Worm (Caenorhabditis elegans) whole organism, L1 larva: ENCODE results near the gene acs-7.

Experiments
- C04F5.9 ChIP-seq: sonication (generic microtip); optimal IDR thresholded peaks from 2 replicates; lab custom pipeline; 2016; ENCODE audit warnings: missing genetic modification characterization, missing compliant biosample characterization
- C16A3.4 ChIP-seq: fragments of 150-350 bp; optimal IDR thresholded peaks from 2 replicates; lab custom pipeline; 2014; ENCODE audit warnings: missing biosample characterization, missing genetic modification characterization
- F16B12.6 ChIP-seq: fragments of 150-350 bp; optimal IDR thresholded peaks from 2 replicates; lab custom pipeline; 2014; ENCODE audit warnings: missing biosample characterization, missing genetic modification characterization
- Y116A8C.19 ChIP-seq: sonication (generic microtip); optimal IDR thresholded peaks from 2 replicates; lab custom pipeline; 2016; ENCODE audit warnings: missing compliant biosample characterization, missing genetic modification characterization, borderline replicate concordance
- aha-1 ChIP-seq: fragments of 150-350 bp; optimal IDR thresholded peaks from 2 replicates; lab custom pipeline; 2014; ENCODE audit warnings: missing biosample characterization, missing genetic modification characterization
- ceh-8 ChIP-seq: fragments of 200-800 bp; sonication (Bioruptor generic); optimal IDR thresholded peaks from 2 replicates; lab custom pipeline; 2018; ENCODE audit warnings: mild to moderate bottlenecking, missing genetic modification characterization, moderate library complexity, missing compliant biosample characterization
- ceh-90 ChIP-seq: sonication (generic microtip); optimal IDR thresholded peaks from 2 replicates; lab custom pipeline; 2016; ENCODE audit warnings: missing genetic modification characterization, missing compliant biosample characterization
- ces-1 ChIP-seq: fragments of 150-350 bp; optimal IDR thresholded peaks from 2 replicates; lab custom pipeline; 2014; ENCODE audit warnings: missing biosample characterization, missing genetic modification reagents, missing genetic modification characterization
- dpl-1 ChIP-seq, 3 experiments: fragments of 150-350 bp in 2 of 3; sonication (generic microtip) in 1 of 3; optimal IDR thresholded peaks; 2 replicates each; lab custom pipeline; 2014 to 2017; ENCODE audit warnings: missing biosample characterization in 3 of 3, missing genetic modification characterization in 3 of 3, missing genetic modification reagents in 3 of 3
- efl-1 ChIP-seq, 4 experiments: fragments of 150-350 bp; optimal IDR thresholded peaks in 3 of 4; peaks in 1 of 4; 1 replicate in 1 of 4; 2 replicates in 3 of 4; lab custom pipeline; 2014; ENCODE audit warnings: missing biosample characterization in 2 of 4, missing genetic modification characterization in 2 of 4, missing genetic modification reagents in 2 of 4
- efl-3 ChIP-seq: fragments of 200-800 bp; sonication (Bioruptor generic); optimal IDR thresholded peaks from 2 replicates; lab custom pipeline; 2018; ENCODE audit warnings: mild to moderate bottlenecking, missing genetic modification characterization, missing compliant biosample characterization
- egl-13 ChIP-seq: sonication (generic microtip); optimal IDR thresholded peaks from 2 replicates; lab custom pipeline; 2016; ENCODE audit warnings: missing genotype, missing genetic modification reagents, missing genetic modification characterization, missing compliant biosample characterization
- egl-27 ChIP-seq, 2 experiments: fragments of 150-350 bp in 1 of 2; sonication (generic microtip); optimal IDR thresholded peaks; 3 replicates each; lab custom pipeline; 2017 to 2018; ENCODE audit warnings: missing biosample characterization in 2 of 2, missing genetic modification characterization in 2 of 2, missing genetic modification reagents in 2 of 2
- elt-2 ChIP-seq: sonication (generic microtip); optimal IDR thresholded peaks from 2 replicates; lab custom pipeline; 2016; ENCODE audit warnings: missing genetic modification characterization, mild to moderate bottlenecking, inconsistent platforms, missing compliant biosample characterization, missing genetic modification reagents
- elt-3 ChIP-seq, 6 experiments: fragments of 150-350 bp in 1 of 6; sonication (generic microtip); optimal IDR thresholded peaks; 2 replicates each; lab custom pipeline; 2017 to 2018; ENCODE audit warnings: missing biosample characterization in 6 of 6, missing genetic modification characterization in 6 of 6, inconsistent platforms in 1 of 6
- ets-5 ChIP-seq: fragments of 200-800 bp; sonication (Bioruptor generic); IDR thresholded peaks from 2 replicates; pipeline ENCODE4 v1.3.6; 2022; ENCODE audit warnings: missing genetic modification characterization, missing compliant biosample characterization
- fkh-10 ChIP-seq: sonication (generic microtip); optimal IDR thresholded peaks from 2 replicates; lab custom pipeline; 2017; ENCODE audit warnings: missing biosample characterization, missing genetic modification reagents, missing genetic modification characterization
- hlh-17 ChIP-seq: fragments of 200-800 bp; sonication (Bioruptor generic); optimal IDR thresholded peaks from 2 replicates; lab custom pipeline; 2018; ENCODE audit warnings: missing genetic modification characterization, mild to moderate bottlenecking, missing compliant biosample characterization, moderate library complexity, borderline replicate concordance
- hlh-4 ChIP-seq: sonication (generic microtip); optimal IDR thresholded peaks from 2 replicates; lab custom pipeline; 2016; ENCODE audit warnings: mild to moderate bottlenecking, missing genetic modification characterization, missing compliant biosample characterization
- hpl-2 ChIP-seq: fragments of 150-350 bp; optimal IDR thresholded peaks from 2 replicates; lab custom pipeline; 2014; ENCODE audit warnings: missing biosample characterization, missing genetic modification reagents, missing genetic modification characterization
- isw-1 ChIP-seq: fragments of 200-800 bp; sonication (Bioruptor generic); IDR thresholded peaks from 2 replicates; pipeline ENCODE4 v1.3.6; 2022; ENCODE audit warnings: missing genetic modification characterization, missing compliant biosample characterization
- lin-13 ChIP-seq: fragments of 150-350 bp; optimal IDR thresholded peaks from 2 replicates; lab custom pipeline; 2014; ENCODE audit warnings: missing biosample characterization, missing genetic modification reagents, missing genetic modification characterization
- lin-14 ChIP-seq: fragments of 200-800 bp; sonication (Bioruptor generic); optimal IDR thresholded peaks from 2 replicates; lab custom pipeline; 2018; ENCODE audit warnings: mild to moderate bottlenecking, missing genetic modification characterization, moderate library complexity, missing compliant biosample characterization
- lin-15B ChIP-seq: fragments of 150-350 bp; sonication (generic microtip); optimal IDR thresholded peaks from 3 replicates; lab custom pipeline; 2014; ENCODE audit warnings: missing biosample characterization, missing genetic modification characterization
- lin-35 ChIP-seq, 2 experiments: fragments of 150-350 bp; optimal IDR thresholded peaks; 2 replicates each; lab custom pipeline; 2014; ENCODE audit warnings: missing biosample characterization in 2 of 2, missing genetic modification characterization in 2 of 2, missing genetic modification reagents in 2 of 2
- lin-39 ChIP-seq: fragments of 150-350 bp; optimal IDR thresholded peaks from 2 replicates; lab custom pipeline; 2014; ENCODE audit warnings: missing biosample characterization, missing genetic modification reagents, missing genetic modification characterization
- lir-3 ChIP-seq: sonication (generic microtip); optimal IDR thresholded peaks from 2 replicates; lab custom pipeline; 2016; ENCODE audit warnings: mild to moderate bottlenecking, missing genetic modification characterization, moderate library complexity, missing compliant biosample characterization; ENCODE audit not compliant: poor library complexity
- mab-9 ChIP-seq: fragments of 200-800 bp; sonication (Bioruptor generic); IDR thresholded peaks from 2 replicates; pipeline ENCODE4 v1.3.6; 2022; ENCODE audit warnings: missing genetic modification reagents, missing genetic modification characterization, missing compliant biosample characterization
- mef-2 ChIP-seq: fragments of 150-350 bp; optimal IDR thresholded peaks from 2 replicates; lab custom pipeline; 2014; ENCODE audit warnings: missing biosample characterization, missing genetic modification characterization
- mep-1 ChIP-seq: fragments of 150-350 bp; optimal IDR thresholded peaks from 2 replicates; lab custom pipeline; 2014; ENCODE audit warnings: missing biosample characterization, missing genetic modification characterization
- nhr-11 ChIP-seq: fragments of 150-350 bp; optimal IDR thresholded peaks from 2 replicates; lab custom pipeline; 2014; ENCODE audit warnings: missing biosample characterization, missing genetic modification characterization
- nhr-12 ChIP-seq: sonication (generic microtip); optimal IDR thresholded peaks from 2 replicates; lab custom pipeline; 2017; ENCODE audit warnings: missing biosample characterization, missing genetic modification characterization
- nhr-20 ChIP-seq: sonication (generic microtip); optimal IDR thresholded peaks from 2 replicates; lab custom pipeline; 2016; ENCODE audit warnings: mild to moderate bottlenecking, missing genetic modification characterization, missing compliant biosample characterization
- nhr-237 ChIP-seq: fragments of 150-350 bp; optimal IDR thresholded peaks from 2 replicates; lab custom pipeline; 2014; ENCODE audit warnings: missing biosample characterization, missing genetic modification characterization
- nhr-28 ChIP-seq: fragments of 150-350 bp; optimal IDR thresholded peaks from 2 replicates; lab custom pipeline; 2014; ENCODE audit warnings: missing biosample characterization, missing genetic modification characterization
- nhr-71 ChIP-seq: sonication (generic microtip); optimal IDR thresholded peaks from 2 replicates; lab custom pipeline; 2016; ENCODE audit warnings: mild to moderate bottlenecking, missing genetic modification characterization, moderate library complexity, missing compliant biosample characterization
- nhr-76 ChIP-seq: sonication (generic microtip); optimal IDR thresholded peaks from 2 replicates; lab custom pipeline; 2017; ENCODE audit warnings: missing biosample characterization, missing genetic modification characterization
- nhr-77 ChIP-seq: fragments of 150-350 bp; optimal IDR thresholded peaks from 2 replicates; lab custom pipeline; 2014; ENCODE audit warnings: missing biosample characterization, missing genetic modification characterization
- nhr-84 ChIP-seq: sonication (generic microtip); optimal IDR thresholded peaks from 2 replicates; lab custom pipeline; 2017; ENCODE audit warnings: missing biosample characterization, missing genetic modification characterization
- nhr-90 ChIP-seq: sonication (generic microtip); optimal IDR thresholded peaks from 2 replicates; lab custom pipeline; 2016; ENCODE audit warnings: mild to moderate bottlenecking, missing genetic modification characterization, missing compliant biosample characterization; ENCODE audit not compliant: poor library complexity
- pag-3 ChIP-seq: sonication (generic microtip); optimal IDR thresholded peaks from 2 replicates; lab custom pipeline; 2017; ENCODE audit warnings: missing genetic modification characterization, mild to moderate bottlenecking, missing compliant biosample characterization, antibody characterized with exemption, borderline replicate concordance; ENCODE audit not compliant: insufficient read depth
- pax-3 ChIP-seq: fragments of 200-800 bp; sonication (Bioruptor generic); optimal IDR thresholded peaks from 2 replicates; lab custom pipeline; 2018; ENCODE audit warnings: mild to moderate bottlenecking, missing genetic modification characterization, moderate library complexity, missing compliant biosample characterization
- pqm-1 ChIP-seq: sonication (generic microtip); optimal IDR thresholded peaks from 3 replicates; lab custom pipeline; 2017; ENCODE audit warnings: missing biosample characterization, missing genetic modification characterization
- snpc-4 ChIP-seq: fragments of 150-350 bp; optimal IDR thresholded peaks from 2 replicates; lab custom pipeline; 2014; ENCODE audit warnings: missing biosample characterization, missing genetic modification characterization
- snu-23 ChIP-seq: sonication (generic microtip); optimal IDR thresholded peaks from 2 replicates; lab custom pipeline; 2016; ENCODE audit warnings: missing genetic modification characterization, missing compliant biosample characterization
- sup-37 ChIP-seq: fragments of 200-800 bp; sonication (Bioruptor generic); optimal IDR thresholded peaks from 2 replicates; lab custom pipeline; 2018; ENCODE audit warnings: mild to moderate bottlenecking, missing genetic modification characterization, missing compliant biosample characterization
- tbx-2 ChIP-seq: sonication (generic microtip); optimal IDR thresholded peaks from 2 replicates; lab custom pipeline; 2016; ENCODE audit warnings: missing genetic modification characterization, missing compliant biosample characterization
- tlp-1 ChIP-seq: fragments of 150-350 bp; optimal IDR thresholded peaks from 2 replicates; lab custom pipeline; 2014; ENCODE audit warnings: missing biosample characterization, missing genetic modification characterization
- unc-62 ChIP-seq: fragments of 150-350 bp; optimal IDR thresholded peaks from 2 replicates; lab custom pipeline; 2014; ENCODE audit warnings: missing biosample characterization, missing genetic modification reagents, missing genetic modification characterization
- xbp-1 ChIP-seq: sonication (generic microtip); optimal IDR thresholded peaks from 2 replicates; lab custom pipeline; 2016; ENCODE audit warnings: missing genetic modification characterization, missing compliant biosample characterization
- zip-4 ChIP-seq: fragments of 200-800 bp; sonication (Bioruptor generic); optimal IDR thresholded peaks from 2 replicates; lab custom pipeline; 2018; ENCODE audit warnings: mild to moderate bottlenecking, missing genetic modification characterization, moderate library complexity, missing compliant biosample characterization
- ztf-4 ChIP-seq: fragments of 150-350 bp; optimal IDR thresholded peaks from 2 replicates; lab custom pipeline; 2014; ENCODE audit warnings: missing biosample characterization, missing genetic modification characterization

The acs-7 gene

DNA sequence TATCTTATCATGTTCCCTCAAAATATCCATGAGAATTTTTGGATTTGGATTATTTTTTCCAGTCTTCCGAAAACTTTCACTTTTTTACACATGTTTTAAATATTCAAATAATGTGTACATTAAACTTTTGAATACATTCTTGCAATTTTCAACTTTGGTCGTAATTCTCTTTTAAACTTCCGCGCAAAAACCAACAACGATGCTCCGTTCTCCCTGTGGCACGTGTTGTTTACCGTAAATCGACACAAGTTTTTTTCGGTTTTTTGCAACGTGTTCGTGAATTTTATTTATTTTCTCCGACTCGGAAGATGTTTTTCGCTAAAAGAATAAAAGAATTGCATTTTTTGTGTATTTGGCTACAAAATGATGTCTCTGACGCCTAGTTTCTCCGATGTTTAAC is 49.0 kb upstream of the acs-7 start (continued):
- no peak for TF ChIP-seq mab-9 (GFP tag; lab: Robert Waterston, UW)
- no peak for TF ChIP-seq ceh-90
- peak; percentile 59 for TF ChIP-seq lin-14 (GFP tag; lab: Kevin White, UChicago)
- no peak for TF ChIP-seq sup-37
- TF ChIP-seq efl-1 (optimal IDR thresholded peaks at IDR 0.05; lab: Kevin White, UChicago), result peak; percentile 75 to 95
- peak; percentile 94 to 99 for TF ChIP-seq efl-1 (GFP tag; optimal IDR thresholded peaks at IDR 0.05 in 1 of 2; lab: Kevin White, UChicago)
- TF ChIP-seq nhr-71, result peak; percentile 67
- TF ChIP-seq mep-1 (tag; lab: Kevin White, UChicago), result peak; percentile 68
- TF ChIP-seq nhr-237 (tag; lab: Kevin White, UChicago), result peak; percentile 14
- TF ChIP-seq C16A3.4 (tag; lab: Kevin White, UChicago), result no peak
- no peak for TF ChIP-seq tlp-1 (tag; lab: Kevin White, UChicago)
- no peak for TF ChIP-seq mef-2 (tag; lab: Kevin White, UChicago)
- no peak for TF ChIP-seq nhr-12 (tag; lab: Kevin White, UChicago)
- TF ChIP-seq isw-1, result peak; percentile 49; the same call in 1 of the 2 replicates
- no peak for TF ChIP-seq lir-3
- TF ChIP-seq egl-27 (tag; optimal IDR thresholded peaks at IDR 0.05; lab: Kevin White, UChicago), result no peak
- no peak for TF ChIP-seq nhr-28 (tag; lab: Kevin White, UChicago)
- TF ChIP-seq C04F5.9 (tag; lab: Kevin White, UChicago), result no peak
- TF ChIP-seq nhr-84 (tag; lab: Kevin White, UChicago), result no peak
- TF ChIP-seq zip-4 (GFP tag; lab: Kevin White, UChicago), result no peak
- no peak for TF ChIP-seq nhr-76
- TF ChIP-seq lin-39 (tag; lab: Kevin White, UChicago), result no peak
- TF ChIP-seq snu-23 (GFP tag; lab: Kevin White, UChicago), result peak; percentile 69
- no peak for TF ChIP-seq ces-1 (GFP tag; lab: Kevin White, UChicago)
- TF ChIP-seq hpl-2 (GFP tag; lab: Kevin White, UChicago), result no peak
- TF ChIP-seq tbx-2 (tag; lab: Kevin White, UChicago), result peak; percentile 60
- no peak for TF ChIP-seq ztf-4 (tag; lab: Kevin White, UChicago)
- TF ChIP-seq pax-3 (tag; lab: Kevin White, UChicago), result no peak
- no peak for TF ChIP-seq snpc-4 (tag; lab: Kevin White, UChicago)
- no peak for TF ChIP-seq fkh-10 (GFP tag; lab: Kevin White, UChicago)
- TF ChIP-seq xbp-1, result peak; percentile 68
- no peak for TF ChIP-seq nhr-11 (tag; lab: Kevin White, UChicago)
- TF ChIP-seq lin-15B (tag; lab: Kevin White, UChicago), result peak; percentile 41
- no peak for TF ChIP-seq egl-13 (tag; lab: Kevin White, UChicago)
- no peak for TF ChIP-seq pqm-1 (tag; lab: Kevin White, UChicago)
- peak; percentile 51 for TF ChIP-seq nhr-20 (tag; lab: Kevin White, UChicago)
- no peak for TF ChIP-seq lin-13
- TF ChIP-seq nhr-90, result no peak
- no peak for TF ChIP-seq elt-3 (tag; optimal IDR thresholded peaks at IDR 0.05; lab: Kevin White, UChicago)
- TF ChIP-seq hlh-4, result no peak
- TF ChIP-seq unc-62 (GFP tag; lab: Kevin White, UChicago), result no peak
- TF ChIP-seq ceh-8 (GFP tag; lab: Kevin White, UChicago), result no peak
- peak; percentile 88 to 95 (median 93) for TF ChIP-seq dpl-1 (GFP tag; optimal IDR thresholded peaks at IDR 0.05; lab: Kevin White, UChicago)
- no peak for TF ChIP-seq elt-2
- TF ChIP-seq pag-3 (tag; lab: Kevin White, UChicago), result no peak
- TF ChIP-seq lin-35 (GFP tag; optimal IDR thresholded peaks at IDR 0.05; lab: Kevin White, UChicago), result peak; percentile 92 to 95
- no peak for TF ChIP-seq aha-1 (tag; lab: Kevin White, UChicago)
- TF ChIP-seq nhr-77 (tag; lab: Kevin White, UChicago), result peak; percentile 15
- peak; percentile 16 for TF ChIP-seq F16B12.6 (tag; lab: Kevin White, UChicago)
- no peak for TF ChIP-seq hlh-17 (GFP tag; lab: Kevin White, UChicago)
- no peak for TF ChIP-seq ets-5
- TF ChIP-seq Y116A8C.19 (tag; lab: Kevin White, UChicago), result no peak
- no peak for TF ChIP-seq efl-3 (GFP tag; lab: Kevin White, UChicago)
